Fruit fly (Drosophila melanogaster) whole organism, larva: Measurements from ENCODE around the gene salr.

Source experiments
- noc ChIP-seq: fragments of 200-800 bp; sonication (Bioruptor generic); optimal IDR thresholded peaks from 3 replicates; lab custom pipeline; 2019; ENCODE audit warnings: missing biosample characterization, mild to moderate bottlenecking, missing genetic modification characterization, moderate library complexity

salr gene

dm6 chr2L:11358448-11359099 lies at the start of gene salr:
salr (plus strand) TSS chr2L:11358873.
- TF ChIP-seq noc (tag; lab: Kevin White, UChicago), result no peak

- TF ChIP-seq noc (tag; lab: Kevin White, UChicago), result no peak
These were observed 48.9 kb upstream of the salr start for dm6 chr2L:11309806-11310205.

dm6 chr2L:11317655-11318278 lies 40.9 kb upstream of the salr start:
- TF ChIP-seq noc (tag; lab: Kevin White, UChicago), result no peak

- no peak for TF ChIP-seq noc (tag; lab: Kevin White, UChicago)
These were observed 40.2 kb upstream of the salr start for dm6 chr2L:11318464-11318863.

dm6 chr2L:11319221-11319620 lies 39.5 kb upstream of the salr start:
- no peak for TF ChIP-seq noc (tag; lab: Kevin White, UChicago)

dm6 chr2L:11322115-11322514 lies 36.6 kb upstream of the salr start:
- TF ChIP-seq noc (tag; lab: Kevin White, UChicago), result no peak

dm6 chr2L:11322800-11323199 lies 35.9 kb upstream of the salr start:
- TF ChIP-seq noc (tag; lab: Kevin White, UChicago), result no peak

- TF ChIP-seq noc (tag; lab: Kevin White, UChicago), result no peak
These were observed 34.8 kb upstream of the salr start for dm6 chr2L:11323917-11324316.

- TF ChIP-seq noc (tag; lab: Kevin White, UChicago), result no peak
These were observed 32.3 kb upstream of the salr start for dm6 chr2L:11326373-11326772.

- no peak for TF ChIP-seq noc (tag; lab: Kevin White, UChicago)
These were observed 30.3 kb upstream of the salr start for dm6 chr2L:11328357-11328756.

dm6 chr2L:11331668-11332262 lies 26.9 kb upstream of the salr start:
- TF ChIP-seq noc (tag; lab: Kevin White, UChicago), result peak; percentile 31

dm6 chr2L:11332978-11333539 lies 25.6 kb upstream of the salr start:
- no peak for TF ChIP-seq noc (tag; lab: Kevin White, UChicago)

- no peak for TF ChIP-seq noc (tag; lab: Kevin White, UChicago)
These were observed 20.5 kb upstream of the salr start for dm6 chr2L:11338219-11338618.

dm6 chr2L:11340938-11341337 lies 17.7 kb upstream of the salr start:
- TF ChIP-seq noc (tag; lab: Kevin White, UChicago), result no peak

dm6 chr2L:11343218-11343617 lies 15.5 kb upstream of the salr start, which contains the start of gene CG14926:
CG14926 (minus strand) TSS chr2L:11343318.
- TF ChIP-seq noc (tag; lab: Kevin White, UChicago), result no peak

- no peak for TF ChIP-seq noc (tag; lab: Kevin White, UChicago)
These were observed 14.7 kb upstream of the salr start for dm6 chr2L:11343935-11344334.
